Worm (Caenorhabditis elegans): ENCODE results near the gene F42A10.7.
A peak's percentile ranks its signal among the peaks of the same experiment; 100 is the strongest.

Gene F42A10.7

ce11 chrIII:6158642-6159475, 19.6 kb downstream of the F42A10.7 start, which contains the start of gene nfm-1 (continued):
- TF ChIP-seq cebp-2 (GFP tag; IDR thresholded peaks at IDR 0.05) (0 out of 2 replicates have a peak, but pooled peaks have one; percentile 66), nhr-80 (tag; optimal IDR thresholded peaks at IDR 0.05) (peak; percentile 99), nfyb-1 (GFP tag; IDR thresholded peaks at IDR 0.05) (peak; percentile 80), hlh-26 (GFP tag; conservative IDR thresholded peaks at IDR 0.05) (no peak), egl-18 (GFP tag; IDR thresholded peaks at IDR 0.05) (no peak), F55B11.4 (tag; optimal IDR thresholded peaks at IDR 0.05; ENCODE audit: borderline replicate concordance, insufficient read depth) (no peak), ztf-22 (GFP tag; optimal IDR thresholded peaks at IDR 0.05) (no peak), ekl-4 (GFP tag; IDR thresholded peaks at IDR 0.05) (peak; percentile 78; the same call in 1 of the 2 replicates), chd-7 (tag; optimal IDR thresholded peaks at IDR 0.05) (peak; percentile 84), ceh-79 (tag; optimal IDR thresholded peaks at IDR 0.05) (no peak), pbrm-1 (GFP tag; IDR thresholded peaks at IDR 0.05) (peak; percentile 81), hlh-12 (tag; optimal IDR thresholded peaks at IDR 0.05) (no peak), ceh-27 (GFP tag; optimal IDR thresholded peaks at IDR 0.05) (peak; percentile 9), attf-5 (GFP tag; optimal IDR thresholded peaks at IDR 0.05) (peak; percentile 56), efl-1 (GFP tag; optimal IDR thresholded peaks at IDR 0.05) (peak; percentile 31), Y53F4B.3 (GFP tag; IDR thresholded peaks at IDR 0.05) (no peak), snpc-1.1 (tag; optimal IDR thresholded peaks at IDR 0.05; ENCODE audit: insufficient read depth) (peak; percentile 57), hrde-1 (tag; optimal IDR thresholded peaks at IDR 0.05; ENCODE audit: borderline replicate concordance) (peak; percentile 41), rec-8 (tag; optimal IDR thresholded peaks at IDR 0.05) (peak; percentile 45 to 54), rpc-1 (optimal IDR thresholded peaks at IDR 0.05) (peak; percentile 84), rpc-1 (tag; optimal IDR thresholded peaks at IDR 0.05) (peak; percentile 91), sea-2 (GFP tag; IDR thresholded peaks at IDR 0.05) (no peak), xnd-1 (tag; optimal IDR thresholded peaks at IDR 0.05) (no peak), rcor-1 (GFP tag; IDR thresholded peaks at IDR 0.05) (peak; percentile 76), mes-4 (tag; optimal IDR thresholded peaks at IDR 0.05) (peak; percentile 36), ZK185.1 (tag; optimal IDR thresholded peaks at IDR 0.05; ENCODE audit: poor library complexity, severe bottlenecking) (peak; percentile 80), ceh-91 (GFP tag; IDR thresholded peaks at IDR 0.05) (peak; percentile 39; the same call in 1 of the 2 replicates), fkh-3 (tag; optimal IDR thresholded peaks at IDR 0.05) (peak; percentile 65), ceh-40 (GFP tag; IDR thresholded peaks at IDR 0.05) (0 out of 2 replicates have a peak, but pooled peaks have one; percentile 56), hsf-1 (GFP tag; IDR thresholded peaks at IDR 0.05) (no peak; the same call in 1 of the 2 replicates), madf-10 (tag; optimal IDR thresholded peaks at IDR 0.05) (peak; percentile 81), B0261.1 (tag; optimal IDR thresholded peaks at IDR 0.05) (peak; percentile 99), ztf-18 (tag; optimal IDR thresholded peaks at IDR 0.05) (peak; percentile 72), lin-40 (tag; optimal IDR thresholded peaks at IDR 0.05) (peak; percentile 58), ztf-25 (GFP tag; IDR thresholded peaks at IDR 0.05) (no peak), K12H6.12 (tag; optimal IDR thresholded peaks at IDR 0.05) (peak; percentile 61), bed-2 (GFP tag; IDR thresholded peaks at IDR 0.05) (no peak), lin-54 (GFP tag; optimal IDR thresholded peaks at IDR 0.05) (peak; percentile 67), snpc-4 (GFP tag; optimal IDR thresholded peaks at IDR 0.05) (peak; percentile 30), snpc-4 (tag; optimal IDR thresholded peaks at IDR 0.05) (peak in 3 of 4 experiments; percentile 21 to 65 (median 44)), tbp1 (GFP tag; optimal IDR thresholded peaks at IDR 0.05) (peak; percentile 98), snpc-3.4 (tag; optimal IDR thresholded peaks at IDR 0.05) (peak; percentile 57), madf-6 (GFP tag; IDR thresholded peaks at IDR 0.05) (peak; percentile 68), F23B12.7 (tag; optimal IDR thresholded peaks at IDR 0.05; ENCODE audit: insufficient read depth) (peak; percentile 50), zfh-2 (GFP tag; conservative IDR thresholded peaks at IDR 0.05) (no peak), ztf-26 (tag; optimal IDR thresholded peaks at IDR 0.05) (peak; percentile 69)

Data from whole organism, young adult.